Worm (Caenorhabditis elegans): ENCODE data around the gene zig-2.

DNA sequence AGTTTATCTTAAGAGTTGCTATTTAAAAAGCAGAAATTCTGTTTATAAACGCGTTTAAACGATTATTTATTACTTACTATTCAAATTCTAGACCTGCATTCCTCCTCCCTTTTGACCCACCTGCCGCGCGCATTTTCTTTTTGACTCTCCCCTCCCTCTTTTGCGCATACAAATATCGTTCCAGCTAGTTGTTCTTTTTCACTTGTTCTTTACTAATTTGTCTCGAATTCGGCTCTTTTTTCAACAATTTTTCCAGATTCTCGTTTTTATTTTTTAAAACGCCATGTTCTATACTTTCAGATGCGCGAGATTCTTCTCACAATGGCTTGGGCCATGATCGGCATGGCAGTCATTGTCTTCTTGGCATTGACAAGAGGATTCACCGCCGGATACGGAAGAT lies 24.1 kb upstream of the zig-2 start, which contains the start of gene F19H6.4:
- TF ChIP-seq med-1 (GFP tag; optimal IDR thresholded peaks at IDR 0.05; ENCODE audit: insufficient read depth), result no peak
- no peak for TF ChIP-seq cog-1 (tag; optimal IDR thresholded peaks at IDR 0.05)
- no peak for TF ChIP-seq ztf-29 (GFP tag; IDR thresholded peaks at IDR 0.05)
- TF ChIP-seq klf-2 (GFP tag; conservative IDR thresholded peaks at IDR 0.05), result no peak
- no peak for TF ChIP-seq ztf-23 (GFP tag; IDR thresholded peaks at IDR 0.05)
